Worm (Caenorhabditis elegans): ENCODE measurements around the gene C33A12.4.

C33A12.4 gene

ce11 chrIV:9510439-9510838, at the start of gene C33A12.4:
C33A12.4 (minus strand) TSS chrIV:9510569.
- TF ChIP-seq flt-1 (GFP tag; IDR thresholded peaks at IDR 0.05) (no peak), tra-4 (tag; optimal IDR thresholded peaks at IDR 0.05) (no peak), F13C5.2 (tag; optimal IDR thresholded peaks at IDR 0.05) (no peak), ets-7 (tag; optimal IDR thresholded peaks at IDR 0.05) (no peak), scrt-1 (GFP tag; IDR thresholded peaks at IDR 0.05) (no peak), ceh-36 (tag; optimal IDR thresholded peaks at IDR 0.05) (no peak), sea-1 (GFP tag; conservative IDR thresholded peaks at IDR 0.05) (no peak), aly-1 (tag; optimal IDR thresholded peaks at IDR 0.05) (no peak), ama-1 (optimal IDR thresholded peaks at IDR 0.05) (no peak), ceh-13 (GFP tag; optimal IDR thresholded peaks at IDR 0.05) (no peak), B0310.2 (tag; optimal IDR thresholded peaks at IDR 0.05) (no peak), hmbx-1 (tag; optimal IDR thresholded peaks at IDR 0.05) (no peak), hmg-4 (GFP tag; optimal IDR thresholded peaks at IDR 0.05) (no peak), pes-1 (GFP tag; IDR thresholded peaks at IDR 0.05) (no peak), hnd-1 (tag; optimal IDR thresholded peaks at IDR 0.05) (no peak), tbx-37 (GFP tag; conservative IDR thresholded peaks at IDR 0.05) (no peak), tbx-11 (GFP tag; IDR thresholded peaks at IDR 0.05) (no peak)

- no peak for TF ChIP-seq F13C5.2 (tag; optimal IDR thresholded peaks at IDR 0.05)
- no peak for TF ChIP-seq B0310.2 (tag; optimal IDR thresholded peaks at IDR 0.05)
- TF ChIP-seq tbx-37 (GFP tag; conservative IDR thresholded peaks at IDR 0.05): no peak
- no peak for TF ChIP-seq tra-4 (tag; optimal IDR thresholded peaks at IDR 0.05)
- no peak for TF ChIP-seq sea-1 (GFP tag; conservative IDR thresholded peaks at IDR 0.05)
- no peak for TF ChIP-seq flt-1 (GFP tag; IDR thresholded peaks at IDR 0.05)
- TF ChIP-seq aly-1 (tag; optimal IDR thresholded peaks at IDR 0.05): no peak
- no peak for TF ChIP-seq tbx-11 (GFP tag; IDR thresholded peaks at IDR 0.05)
- TF ChIP-seq hnd-1 (tag; optimal IDR thresholded peaks at IDR 0.05): no peak
- no peak for TF ChIP-seq ceh-36 (tag; optimal IDR thresholded peaks at IDR 0.05)
- TF ChIP-seq hmg-4 (GFP tag; optimal IDR thresholded peaks at IDR 0.05): no peak
- TF ChIP-seq ama-1 (optimal IDR thresholded peaks at IDR 0.05): no peak
- no peak for TF ChIP-seq scrt-1 (GFP tag; IDR thresholded peaks at IDR 0.05)
- no peak for TF ChIP-seq hmbx-1 (tag; optimal IDR thresholded peaks at IDR 0.05)
- no peak for TF ChIP-seq ceh-13 (GFP tag; optimal IDR thresholded peaks at IDR 0.05)
- TF ChIP-seq ets-7 (tag; optimal IDR thresholded peaks at IDR 0.05): no peak
- no peak for TF ChIP-seq pes-1 (GFP tag; IDR thresholded peaks at IDR 0.05)
Measured at ce11 chrIV:9545986-9546385, 35.6 kb upstream of the C33A12.4 start, which contains the start of gene T05A1.5. T05A1.5 (plus strand) TSS chrIV:9546286.

DNA sequence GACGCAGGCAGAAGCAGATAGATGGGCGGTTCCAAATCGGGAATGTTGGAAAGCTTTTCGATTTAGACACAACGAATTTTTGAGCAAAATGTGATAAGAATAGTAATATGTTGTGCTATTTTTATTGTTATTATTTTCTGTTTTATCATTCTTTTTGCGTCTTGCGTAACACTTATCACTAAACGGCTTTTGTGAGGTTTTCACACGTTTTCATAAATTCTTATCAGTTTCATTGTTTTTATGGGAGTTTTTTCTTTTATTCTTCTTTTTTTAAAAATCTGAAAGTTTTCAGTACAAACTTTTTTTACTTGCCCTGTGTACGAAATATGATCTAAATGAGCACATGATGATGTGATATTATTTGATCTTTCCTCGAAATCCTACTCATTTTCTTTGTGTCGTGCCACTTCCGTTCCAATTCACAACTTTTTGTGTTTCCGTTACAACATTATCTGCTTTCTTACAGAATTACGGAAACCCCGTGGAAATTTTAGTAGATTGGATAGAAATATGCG, 30.0 kb upstream of the C33A12.4 start, which contains the start of gene fbl-1:
Gene fbl-1, plus strand, starts transcription at position 465 of the 515 bp plus-strand sequence.
- TF ChIP-seq hmbx-1 (tag; optimal IDR thresholded peaks at IDR 0.05): no peak
- TF ChIP-seq pes-1 (GFP tag; IDR thresholded peaks at IDR 0.05): no peak
- TF ChIP-seq ets-7 (tag; optimal IDR thresholded peaks at IDR 0.05): no peak
- no peak for TF ChIP-seq ceh-13 (GFP tag; optimal IDR thresholded peaks at IDR 0.05)
- TF ChIP-seq F13C5.2 (tag; optimal IDR thresholded peaks at IDR 0.05): no peak
- TF ChIP-seq hnd-1 (tag; optimal IDR thresholded peaks at IDR 0.05): no peak
- TF ChIP-seq sea-1 (GFP tag; conservative IDR thresholded peaks at IDR 0.05): no peak
- no peak for TF ChIP-seq ama-1 (optimal IDR thresholded peaks at IDR 0.05)
- TF ChIP-seq hmg-4 (GFP tag; optimal IDR thresholded peaks at IDR 0.05): no peak
- no peak for TF ChIP-seq tbx-11 (GFP tag; IDR thresholded peaks at IDR 0.05)
- TF ChIP-seq tbx-37 (GFP tag; conservative IDR thresholded peaks at IDR 0.05): no peak
- no peak for TF ChIP-seq ceh-36 (tag; optimal IDR thresholded peaks at IDR 0.05)
- no peak for TF ChIP-seq flt-1 (GFP tag; IDR thresholded peaks at IDR 0.05)
- no peak for TF ChIP-seq aly-1 (tag; optimal IDR thresholded peaks at IDR 0.05)
- TF ChIP-seq tra-4 (tag; optimal IDR thresholded peaks at IDR 0.05): no peak
- no peak for TF ChIP-seq scrt-1 (GFP tag; IDR thresholded peaks at IDR 0.05)
- TF ChIP-seq B0310.2 (tag; optimal IDR thresholded peaks at IDR 0.05): no peak

DNA sequence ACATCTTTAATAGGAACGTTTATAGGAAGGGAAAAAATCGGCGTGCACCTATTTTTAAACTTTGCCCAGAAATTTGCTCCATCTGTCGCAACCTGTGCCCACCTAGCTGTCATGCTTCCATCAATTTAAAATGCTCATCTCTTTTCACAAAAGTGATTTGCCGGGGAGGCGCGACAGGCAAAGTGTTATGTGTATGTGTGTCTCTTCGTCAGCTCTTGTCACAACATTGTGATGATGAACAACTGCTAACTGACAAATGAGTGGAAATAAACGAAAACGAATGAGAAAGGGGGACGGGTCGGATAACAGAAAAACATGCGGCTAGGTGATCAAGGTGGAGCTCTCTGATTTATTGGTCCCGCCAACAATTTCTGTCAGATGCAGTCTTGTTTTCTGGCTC, 27.8 kb upstream of the C33A12.4 start:
- TF ChIP-seq aly-1 (tag; optimal IDR thresholded peaks at IDR 0.05) (no peak), hmg-4 (GFP tag; optimal IDR thresholded peaks at IDR 0.05) (no peak), tbx-37 (GFP tag; conservative IDR thresholded peaks at IDR 0.05) (no peak), tbx-11 (GFP tag; IDR thresholded peaks at IDR 0.05) (no peak)

DNA sequence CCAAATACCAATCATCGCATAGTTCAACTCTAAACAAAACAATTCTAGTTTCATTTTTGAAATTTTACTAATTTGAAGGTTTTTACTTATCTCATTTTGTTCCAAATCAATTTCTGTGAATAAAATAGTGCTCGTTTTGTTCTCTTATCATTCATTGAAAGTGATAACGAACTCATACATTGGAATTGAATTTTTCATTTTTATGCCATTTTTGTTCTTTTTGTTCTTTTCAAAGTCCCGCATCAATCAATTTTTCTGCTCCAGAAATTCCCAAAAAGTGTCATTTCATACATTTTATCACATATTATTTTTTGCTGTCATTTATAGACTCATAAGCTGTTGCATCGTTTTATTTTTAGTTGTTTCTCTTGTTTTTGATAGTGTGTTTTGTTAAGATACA, 27.1 kb upstream of the C33A12.4 start:
- no peak for TF ChIP-seq ceh-36 (tag; optimal IDR thresholded peaks at IDR 0.05)
- TF ChIP-seq scrt-1 (GFP tag; IDR thresholded peaks at IDR 0.05): no peak
- no peak for TF ChIP-seq pes-1 (GFP tag; IDR thresholded peaks at IDR 0.05)
- no peak for TF ChIP-seq flt-1 (GFP tag; IDR thresholded peaks at IDR 0.05)
- no peak for TF ChIP-seq tbx-11 (GFP tag; IDR thresholded peaks at IDR 0.05)

DNA sequence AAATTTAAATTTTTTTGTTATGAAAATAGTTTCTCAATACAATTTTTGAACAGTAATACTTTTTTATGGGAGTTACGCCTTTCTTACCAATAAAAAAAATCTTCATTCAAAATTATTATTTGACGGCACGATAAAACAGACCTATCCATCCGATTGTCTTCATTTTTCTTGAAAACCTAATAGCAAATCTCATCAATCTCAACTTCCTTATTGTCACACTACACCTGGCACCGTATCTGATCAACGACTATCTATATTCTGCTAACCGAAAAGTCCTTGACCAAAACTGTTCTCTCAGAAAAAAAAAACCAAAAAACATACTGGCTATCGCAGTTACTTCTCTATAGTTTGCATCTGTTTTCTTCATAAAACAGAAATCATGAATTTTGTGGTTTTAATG, 25.8 kb upstream of the C33A12.4 start:
- no peak for TF ChIP-seq ama-1 (optimal IDR thresholded peaks at IDR 0.05)
- TF ChIP-seq ets-7 (tag; optimal IDR thresholded peaks at IDR 0.05): no peak
- no peak for TF ChIP-seq hmbx-1 (tag; optimal IDR thresholded peaks at IDR 0.05)
- TF ChIP-seq tbx-11 (GFP tag; IDR thresholded peaks at IDR 0.05): no peak
- TF ChIP-seq B0310.2 (tag; optimal IDR thresholded peaks at IDR 0.05): no peak
- TF ChIP-seq ceh-36 (tag; optimal IDR thresholded peaks at IDR 0.05): no peak
- TF ChIP-seq F13C5.2 (tag; optimal IDR thresholded peaks at IDR 0.05): no peak
- no peak for TF ChIP-seq tra-4 (tag; optimal IDR thresholded peaks at IDR 0.05)

ce11 chrIV:9535105-9535504, 24.7 kb upstream of the C33A12.4 start:
- TF ChIP-seq pes-1 (GFP tag; IDR thresholded peaks at IDR 0.05) (no peak), ceh-36 (tag; optimal IDR thresholded peaks at IDR 0.05) (no peak), sea-1 (GFP tag; conservative IDR thresholded peaks at IDR 0.05) (no peak), ceh-13 (GFP tag; optimal IDR thresholded peaks at IDR 0.05) (no peak), hmbx-1 (tag; optimal IDR thresholded peaks at IDR 0.05) (no peak), aly-1 (tag; optimal IDR thresholded peaks at IDR 0.05) (no peak), F13C5.2 (tag; optimal IDR thresholded peaks at IDR 0.05) (no peak), ets-7 (tag; optimal IDR thresholded peaks at IDR 0.05) (no peak), hnd-1 (tag; optimal IDR thresholded peaks at IDR 0.05) (no peak), hmg-4 (GFP tag; optimal IDR thresholded peaks at IDR 0.05) (no peak), tbx-37 (GFP tag; conservative IDR thresholded peaks at IDR 0.05) (no peak)
